Worm (Caenorhabditis elegans) whole organism, late embryonic: ENCODE measurements around the gene R02E4.3.

ENCODE experiments used
- C38D4.7 ChIP-seq: fragments of 200-800 bp; sonication (Bioruptor generic); optimal IDR thresholded peaks from 2 replicates; lab custom pipeline; 2018; ENCODE audit warnings: mild to moderate bottlenecking, missing genetic modification characterization, moderate library complexity, missing compliant biosample characterization
- Y22D7AL.16 ChIP-seq: sonication (generic microtip); optimal IDR thresholded peaks from 2 replicates; lab custom pipeline; 2016; ENCODE audit warnings: missing genetic modification characterization, missing compliant biosample characterization
- ceh-18 ChIP-seq: sonication (generic microtip); optimal IDR thresholded peaks from 2 replicates; lab custom pipeline; 2016; ENCODE audit warnings: missing genetic modification characterization, missing compliant biosample characterization
- ceh-34 ChIP-seq: sonication (generic microtip); optimal IDR thresholded peaks from 2 replicates; lab custom pipeline; 2016; ENCODE audit warnings: mild to moderate bottlenecking, missing genetic modification characterization, missing compliant biosample characterization
- nhr-11 ChIP-seq: fragments of 150-350 bp; optimal IDR thresholded peaks from 2 replicates; lab custom pipeline; 2014; ENCODE audit warnings: missing biosample characterization, missing genetic modification characterization
- pag-3 ChIP-seq: sonication (generic microtip); optimal IDR thresholded peaks from 2 replicates; lab custom pipeline; 2016; ENCODE audit warnings: missing compliant biosample characterization, missing genetic modification characterization, borderline replicate concordance
- rnt-1 ChIP-seq: sonication (generic microtip); optimal IDR thresholded peaks from 2 replicates; lab custom pipeline; 2016; ENCODE audit warnings: missing genetic modification characterization, missing compliant biosample characterization
- unc-55 ChIP-seq: sonication (generic microtip); optimal IDR thresholded peaks from 2 replicates; lab custom pipeline; 2017; ENCODE audit warnings: missing biosample characterization, missing genetic modification reagents, missing genetic modification characterization
- ztf-16 ChIP-seq: sonication (generic microtip); optimal IDR thresholded peaks from 2 replicates; lab custom pipeline; 2017; ENCODE audit warnings: missing genetic modification characterization, missing compliant biosample characterization

The R02E4.3 gene

ce11 chrX:4068180-4068579 lies 33.7 kb downstream of the R02E4.3 start:
- TF ChIP-seq ceh-18: peak; percentile 16
- TF ChIP-seq C38D4.7 (GFP tag; lab: Kevin White, UChicago): no peak
- no peak for TF ChIP-seq Y22D7AL.16 (tag; lab: Kevin White, UChicago)
- TF ChIP-seq unc-55: peak; percentile 84
- TF ChIP-seq rnt-1 (tag; lab: Kevin White, UChicago): peak; percentile 45

- TF ChIP-seq C38D4.7 (GFP tag; lab: Kevin White, UChicago): no peak
- no peak for TF ChIP-seq ztf-16 (tag; lab: Kevin White, UChicago)
- peak; percentile 7 for TF ChIP-seq ceh-34 (tag; lab: Kevin White, UChicago)
- no peak for TF ChIP-seq pag-3
- TF ChIP-seq nhr-11 (tag; lab: Kevin White, UChicago): no peak
- TF ChIP-seq, all 69 proteins: peak for 1
These were observed 40.0 kb downstream of the R02E4.3 start for ce11 chrX:4061968-4062367.
